Fruit fly (Drosophila melanogaster) whole organism, pupa: ENCODE measurements around the gene sNPF.

Experiments used
- CG10348 ChIP-seq: fragments of 200-800 bp; sonication (Bioruptor generic); IDR thresholded peaks from 2 replicates; pipeline ENCODE4 v1.3.6; 2022; ENCODE audit warnings: missing biosample characterization, missing genetic modification characterization
- CG12605 ChIP-seq: fragments of 200-800 bp; sonication (Bioruptor generic); IDR thresholded peaks from 2 replicates; pipeline ENCODE4 v1.3.6; 2022; ENCODE audit warnings: missing biosample characterization, missing genetic modification characterization
- CG8301 ChIP-seq: fragments of 200-800 bp; sonication (Bioruptor generic); optimal IDR thresholded peaks from 2 replicates; lab custom pipeline; 2018; ENCODE audit warnings: missing biosample characterization, mild to moderate bottlenecking, missing genetic modification characterization
- CG9948 ChIP-seq: fragments of 200-800 bp; sonication (Bioruptor generic); optimal IDR thresholded peaks from 2 replicates; lab custom pipeline; 2018; ENCODE audit warnings: missing biosample characterization, mild to moderate bottlenecking, missing genetic modification characterization, moderate library complexity
- D1 ChIP-seq: fragments of 200-800 bp; sonication (Bioruptor generic); optimal IDR thresholded peaks from 2 replicates; lab custom pipeline; 2018; ENCODE audit warnings: missing biosample characterization, mild to moderate bottlenecking, missing genetic modification characterization, moderate library complexity
- Ets98B ChIP-seq: fragments of 200-800 bp; sonication (Bioruptor generic); IDR thresholded peaks from 2 replicates; pipeline ENCODE4 v1.3.6; 2022; ENCODE audit warnings: missing biosample characterization, missing genetic modification characterization
- gl ChIP-seq: fragments of 200-800 bp; sonication (Bioruptor generic); optimal IDR thresholded peaks from 2 replicates; lab custom pipeline; 2018; ENCODE audit warnings: missing biosample characterization, mild to moderate bottlenecking, missing genetic modification characterization

dm6 chr2L:20104526-20104925 lies 76.8 kb downstream of the sNPF start:
- TF ChIP-seq D1 (no peak), Ets98B (no peak), CG10348 (GFP tag; lab: Robert Waterston, UW) (no peak), CG12605 (GFP tag; lab: Robert Waterston, UW) (no peak), CG8301 (tag; lab: Kevin White, UChicago) (no peak), CG9948 (tag; lab: Kevin White, UChicago) (no peak), gl (no peak)
